Fruit fly (Drosophila melanogaster) whole organism, embryonic: ENCODE measurements around the gene CG33337.

Experiments used
- BEAF-32 ChIP-seq: fragments of 200-800 bp; sonication (Bioruptor generic); optimal IDR thresholded peaks from 3 replicates; lab custom pipeline; 2017; ENCODE audit warnings: missing biosample characterization, missing genetic modification characterization, mild to moderate bottlenecking, moderate library complexity, missing genetic modification reagents
- Bteb2 ChIP-seq: fragments of 200-800 bp; sonication (Bioruptor generic); optimal IDR thresholded peaks from 2 replicates; lab custom pipeline; 2016; ENCODE audit warnings: missing biosample characterization, missing genetic modification characterization
- CG10321 ChIP-seq: fragments of 200-800 bp; sonication (Bioruptor generic); IDR thresholded peaks from 2 replicates; pipeline ENCODE4 v1.3.6; 2022; ENCODE audit warnings: missing biosample characterization, missing genetic modification characterization
- CG17385 ChIP-seq: fragments of 200-800 bp; sonication (Bioruptor generic); optimal IDR thresholded peaks from 3 replicates; lab custom pipeline; 2018; ENCODE audit warnings: missing biosample characterization, mild to moderate bottlenecking, missing genetic modification characterization
- CG17802 ChIP-seq: fragments of 200-800 bp; sonication (Bioruptor generic); optimal IDR thresholded peaks from 2 replicates; lab custom pipeline; 2018; ENCODE audit warnings: missing biosample characterization, mild to moderate bottlenecking, missing genetic modification characterization, moderate library complexity
- CG18262 ChIP-seq: fragments of 200-800 bp; optimal IDR thresholded peaks from 3 replicates; lab custom pipeline; 2019; ENCODE audit warnings: missing biosample characterization, mild to moderate bottlenecking, missing genetic modification characterization, moderate library complexity
- CG3163 ChIP-seq: fragments of 200-800 bp; sonication (Bioruptor generic); optimal IDR thresholded peaks from 3 replicates; lab custom pipeline; 2016; ENCODE audit warnings: missing biosample characterization, missing genetic modification characterization
- CG32532 ChIP-seq: fragments of 200-800 bp; sonication (Bioruptor generic); IDR thresholded peaks from 2 replicates; pipeline ENCODE4 v1.3.6; 2022; ENCODE audit warnings: missing biosample characterization, missing genetic modification characterization
- CG34376 ChIP-seq: fragments of 200-800 bp; sonication (Bioruptor generic); optimal IDR thresholded peaks from 2 replicates; lab custom pipeline; 2018; ENCODE audit warnings: missing biosample characterization, mild to moderate bottlenecking, missing genetic modification characterization
- CG42726 ChIP-seq: fragments of 200-800 bp; sonication (Bioruptor generic); IDR thresholded peaks from 2 replicates; pipeline ENCODE4 v1.3.6; 2022; ENCODE audit warnings: missing biosample characterization, missing genetic modification characterization; ENCODE audit not compliant: partially characterized antibody
- CG5245 ChIP-seq: fragments of 200-800 bp; sonication (Bioruptor generic); optimal IDR thresholded peaks from 3 replicates; lab custom pipeline; 2016; ENCODE audit warnings: missing biosample characterization, missing genetic modification characterization
- CG6175 ChIP-seq: fragments of 200-800 bp; sonication (Bioruptor generic); IDR thresholded peaks from 3 replicates; pipeline ENCODE4 v1.3.6; 2022; ENCODE audit warnings: missing biosample characterization, missing genetic modification characterization
- CG7556 ChIP-seq: fragments of 200-800 bp; sonication (Bioruptor generic); optimal IDR thresholded peaks from 2 replicates; lab custom pipeline; 2017; ENCODE audit warnings: missing biosample characterization, mild to moderate bottlenecking, missing genetic modification characterization
- CG7745 ChIP-seq: fragments of 200-800 bp; sonication (Bioruptor generic); optimal IDR thresholded peaks from 2 replicates; lab custom pipeline; 2018; ENCODE audit warnings: missing biosample characterization, mild to moderate bottlenecking, missing genetic modification characterization, moderate library complexity
- CG7987 ChIP-seq: fragments of 200-800 bp; sonication (Bioruptor generic); optimal IDR thresholded peaks from 2 replicates; lab custom pipeline; 2018; ENCODE audit warnings: missing biosample characterization, mild to moderate bottlenecking, missing genetic modification characterization, moderate library complexity
- CG8765 ChIP-seq: fragments of 200-800 bp; sonication (Bioruptor generic); IDR thresholded peaks from 2 replicates; pipeline ENCODE4 v1.3.6; 2022; ENCODE audit warnings: missing biosample characterization, missing genetic modification characterization
- Dek ChIP-seq: fragments of 200-800 bp; sonication (Bioruptor generic); optimal IDR thresholded peaks from 3 replicates; lab custom pipeline; 2019; ENCODE audit warnings: missing biosample characterization, mild to moderate bottlenecking, missing genetic modification characterization, moderate library complexity
- Dll ChIP-seq: fragments of 200-800 bp; sonication (Bioruptor generic); IDR thresholded peaks from 4 replicates; pipeline ENCODE4 v1.3.6; 2022; ENCODE audit warnings: missing biosample characterization, missing genetic modification characterization; ENCODE audit not compliant: partially characterized antibody
- Dp ChIP-seq: fragments of 200-800 bp; sonication (Bioruptor generic); optimal IDR thresholded peaks from 2 replicates; lab custom pipeline; 2018; ENCODE audit warnings: missing biosample characterization, mild to moderate bottlenecking, missing genetic modification characterization, moderate library complexity
- Fer1 ChIP-seq: fragments of 200-800 bp; sonication (Bioruptor generic); optimal IDR thresholded peaks from 2 replicates; lab custom pipeline; 2017; ENCODE audit warnings: missing biosample characterization, mild to moderate bottlenecking, missing genetic modification characterization
- Jarid2 ChIP-seq: fragments of 200-800 bp; sonication (Bioruptor generic); optimal IDR thresholded peaks from 3 replicates; lab custom pipeline; 2017; ENCODE audit warnings: mild to moderate bottlenecking, missing biosample characterization, missing genetic modification reagents, missing genetic modification characterization
- Max ChIP-seq: fragments of 200-800 bp; sonication (Bioruptor generic); optimal IDR thresholded peaks from 2 replicates; lab custom pipeline; 2016; ENCODE audit warnings: missing biosample characterization, mild to moderate bottlenecking, missing genetic modification characterization
- Med ChIP-seq: fragments of 200-800 bp; sonication (Bioruptor generic); peaks from one replicate; lab custom pipeline; 2016; ENCODE audit warnings: missing biosample characterization, missing genetic modification characterization, mild to moderate bottlenecking, inconsistent platforms, moderate library complexity
- Oaz ChIP-seq: fragments of 200-800 bp; sonication (Bioruptor generic); IDR thresholded peaks from 2 replicates; pipeline ENCODE4 v1.3.6; 2022; ENCODE audit warnings: missing biosample characterization, missing genetic modification characterization
- Opbp ChIP-seq: fragments of 200-800 bp; sonication (Bioruptor generic); IDR thresholded peaks from 3 replicates; pipeline ENCODE4 v1.3.6; 2022; ENCODE audit warnings: missing biosample characterization, missing genetic modification characterization; ENCODE audit not compliant: partially characterized antibody
- Pdp1 ChIP-seq, 2 experiments: fragments of 200-800 bp; sonication (Bioruptor generic); optimal IDR thresholded peaks; 3 replicates each; lab custom pipeline; 2016; ENCODE audit warnings: missing biosample characterization in 2 of 2, missing genetic modification characterization in 2 of 2, mild to moderate bottlenecking in 1 of 2, moderate library complexity in 1 of 2
- Scr ChIP-seq: fragments of 200-800 bp; sonication (Bioruptor generic); IDR thresholded peaks from 2 replicates; pipeline ENCODE4 v1.3.6; 2022; ENCODE audit warnings: missing biosample characterization, missing genetic modification characterization; ENCODE audit not compliant: partially characterized antibody
- Stat92E ChIP-seq, 3 experiments: fragments of >200 bp in 2 of 3; fragments of 200-800 bp in 1 of 3; sonication (Bioruptor generic) in 1 of 3; optimal IDR thresholded peaks; 2 replicates each; lab custom pipeline; 2017 to 2019; ENCODE audit warnings: missing biosample characterization in 3 of 3, missing genetic modification characterization in 3 of 3, mild to moderate bottlenecking in 1 of 3, moderate library complexity in 1 of 3
- TFAM ChIP-seq: fragments of 200-800 bp; sonication (Bioruptor generic); optimal IDR thresholded peaks from 2 replicates; lab custom pipeline; 2017; ENCODE audit warnings: missing biosample characterization, missing genetic modification characterization, inconsistent platforms
- abd-A ChIP-seq: fragments of 200-800 bp; sonication (Bioruptor generic); optimal IDR thresholded peaks from 3 replicates; lab custom pipeline; 2019; ENCODE audit warnings: missing biosample characterization, mild to moderate bottlenecking, missing genetic modification characterization, moderate library complexity
- bbx ChIP-seq: fragments of 200-800 bp; sonication (Bioruptor generic); IDR thresholded peaks from 2 replicates; pipeline ENCODE4 v1.3.6; 2022; ENCODE audit warnings: missing biosample characterization, missing genetic modification characterization; ENCODE audit not compliant: partially characterized antibody
- chinmo ChIP-seq: fragments of 200-800 bp; sonication (Bioruptor generic); IDR thresholded peaks from 4 replicates; pipeline ENCODE4 v1.3.6; 2022; ENCODE audit warnings: missing biosample characterization, missing genetic modification characterization; ENCODE audit not compliant: partially characterized antibody
- crp ChIP-seq, 2 experiments: fragments of 200-800 bp; sonication (Bioruptor generic); optimal IDR thresholded peaks; 2 replicates in 1 of 2; 3 replicates in 1 of 2; lab custom pipeline; 2017; ENCODE audit warnings: missing biosample characterization in 2 of 2, missing genetic modification characterization in 2 of 2, mild to moderate bottlenecking in 1 of 2, moderate library complexity in 1 of 2
- dan ChIP-seq: fragments of 200-800 bp; sonication (Bioruptor generic); IDR thresholded peaks from 2 replicates; pipeline ENCODE4 v1.3.6; 2022; ENCODE audit warnings: missing biosample characterization, missing genetic modification characterization
- ems ChIP-seq: fragments of 200-800 bp; sonication (Bioruptor generic); optimal IDR thresholded peaks from 3 replicates; lab custom pipeline; 2016; ENCODE audit warnings: missing biosample characterization, missing genetic modification characterization
- gce ChIP-seq: fragments of 200-800 bp; sonication (Bioruptor generic); IDR thresholded peaks from 3 replicates; pipeline ENCODE4 v1.3.6; 2022; ENCODE audit warnings: missing biosample characterization, missing genetic modification characterization
- gcm2 ChIP-seq: fragments of 200-800 bp; sonication (Bioruptor generic); optimal IDR thresholded peaks from 2 replicates; lab custom pipeline; 2016; ENCODE audit warnings: missing biosample characterization, missing genetic modification characterization
- hb ChIP-seq: fragments of 200-800 bp; sonication (Bioruptor generic); IDR thresholded peaks from 3 replicates; pipeline ENCODE4 v1.3.6; 2022; ENCODE audit warnings: missing biosample characterization, missing genetic modification characterization; ENCODE audit not compliant: partially characterized antibody
- hkb ChIP-seq, 2 experiments: fragments of 200-800 bp in 1 of 2; fragments of >200 bp in 1 of 2; sonication (Bioruptor generic) in 1 of 2; IDR thresholded peaks in 1 of 2; optimal IDR thresholded peaks in 1 of 2; 2 replicates each; pipeline versions ENCODE4 v1.3.6 to Lab custom; 2017 to 2022; ENCODE audit warnings: missing biosample characterization in 1 of 2, missing genetic modification characterization in 1 of 2
- kni ChIP-seq: fragments of 200-800 bp; sonication (Bioruptor generic); optimal IDR thresholded peaks from 3 replicates; lab custom pipeline; 2017; ENCODE audit warnings: mild to moderate bottlenecking, missing biosample characterization, missing genetic modification reagents, missing genetic modification characterization
- mirr ChIP-seq: fragments of 200-800 bp; sonication (Bioruptor generic); optimal IDR thresholded peaks from 3 replicates; lab custom pipeline; 2018; ENCODE audit warnings: missing biosample characterization, mild to moderate bottlenecking, missing genetic modification characterization
- repo ChIP-seq: fragments of 200-800 bp; sonication (Bioruptor generic); optimal IDR thresholded peaks from 2 replicates; lab custom pipeline; 2016; ENCODE audit warnings: missing biosample characterization, missing genetic modification characterization
- sens ChIP-seq: fragments of 200-800 bp; sonication (Bioruptor generic); peaks from one replicate; lab custom pipeline; 2016; ENCODE audit warnings: missing biosample characterization, missing genetic modification characterization
- seq ChIP-seq: fragments of 200-800 bp; sonication (Bioruptor generic); IDR thresholded peaks from 2 replicates; pipeline ENCODE4 v1.3.6; 2022; ENCODE audit warnings: missing biosample characterization, missing genetic modification characterization
- sna ChIP-seq: fragments of 200-800 bp; sonication (Bioruptor generic); IDR thresholded peaks from 2 replicates; pipeline ENCODE4 v1.3.6; 2022; ENCODE audit warnings: missing biosample characterization, missing genetic modification characterization; ENCODE audit not compliant: partially characterized antibody
- unc-4 ChIP-seq: fragments of 200-800 bp; sonication (Bioruptor generic); IDR thresholded peaks from 2 replicates; pipeline ENCODE4 v1.3.6; 2022; ENCODE audit warnings: missing biosample characterization, missing genetic modification characterization; ENCODE audit not compliant: partially characterized antibody
- vnd ChIP-seq: fragments of 200-800 bp; sonication (Bioruptor generic); IDR thresholded peaks from 3 replicates; pipeline ENCODE4 v1.3.6; 2022; ENCODE audit warnings: missing biosample characterization, missing genetic modification characterization; ENCODE audit not compliant: partially characterized antibody

Gene CG33337

dm6 chr3R:23605315-23605881 lies 12.8 kb upstream of the CG33337 start, which contains the start of gene CG10184 (continued):
- TF ChIP-seq CG7556, result no peak
- TF ChIP-seq gcm2 (GFP tag; lab: Kevin White, UChicago), result no peak
- TF ChIP-seq CG6175 (GFP tag; lab: Robert Waterston, UW), result no peak
- TF ChIP-seq CG7745, result no peak
- TF ChIP-seq seq, result no peak
- TF ChIP-seq Jarid2 (GFP tag; lab: Kevin White, UChicago), result peak; percentile 49
- peak in 1 of 2 experiments; percentile 1 for TF ChIP-seq crp (GFP tag; optimal IDR thresholded peaks at IDR 0.05; lab: Kevin White, UChicago)
- peak; percentile 85 for TF ChIP-seq CG17802 (tag; lab: Kevin White, UChicago)
- peak in 1 of 2 experiments; percentile 49 for TF ChIP-seq Pdp1 (GFP tag; optimal IDR thresholded peaks at IDR 0.05; lab: Kevin White, UChicago)
- TF ChIP-seq dan (GFP tag; lab: Robert Waterston, UW), result no peak
- TF ChIP-seq BEAF-32, result no peak
- no peak for TF ChIP-seq CG5245 (GFP tag; lab: Kevin White, UChicago)
- no peak for TF ChIP-seq CG8765
- no peak for TF ChIP-seq Stat92E (GFP tag; optimal IDR thresholded peaks at IDR 0.05; lab: Kevin White, UChicago)
- no peak for TF ChIP-seq Dp (GFP tag; lab: Kevin White, UChicago)
- TF ChIP-seq TFAM (GFP tag; lab: Kevin White, UChicago), result no peak
- peak; percentile 56 for TF ChIP-seq sens
- no peak for TF ChIP-seq CG18262 (tag; lab: Kevin White, UChicago)
- peak; percentile 84 for TF ChIP-seq CG3163 (GFP tag; lab: Kevin White, UChicago)
- TF ChIP-seq Max, result no peak
- no peak for TF ChIP-seq kni (GFP tag; lab: Kevin White, UChicago)
- peak; percentile 25 for TF ChIP-seq CG17385 (GFP tag; lab: Kevin White, UChicago)

dm6 chr3R:23601346-23601817 lies 8.8 kb upstream of the CG33337 start:
- TF ChIP-seq mirr (GFP tag; lab: Kevin White, UChicago) (peak; percentile 44), CG34376 (GFP tag; lab: Kevin White, UChicago) (peak; percentile 24), Dll (GFP tag; lab: Robert Waterston, UW) (peak; percentile 54; the same call in 2 of the 4 replicates), Scr (GFP tag; lab: Robert Waterston, UW) (peak; percentile 67), hb (GFP tag; lab: Robert Waterston, UW) (peak; percentile 64; the same call in 1 of the 3 replicates), bbx (GFP tag; lab: Robert Waterston, UW) (peak; percentile 63), ems (GFP tag; lab: Kevin White, UChicago) (no peak), Opbp (GFP tag; lab: Robert Waterston, UW) (peak; percentile 65; the same call in 2 of the 3 replicates), abd-A (tag; lab: Kevin White, UChicago) (peak; percentile 55), Med (peak; percentile 72), unc-4 (peak; percentile 48; the same call in 1 of the 2 replicates), hkb (optimal IDR thresholded peaks at IDR 0.05; lab: Kevin White, UChicago) (no peak), hkb (GFP tag; IDR thresholded peaks at IDR 0.05; lab: Robert Waterston, UW) (peak; percentile 34; the same call in 1 of the 2 replicates), CG42726 (GFP tag; lab: Robert Waterston, UW) (0 out of 2 replicates have a peak, but pooled peaks have one; percentile 56), CG10321 (GFP tag; lab: Robert Waterston, UW) (peak; percentile 55; the same call in 1 of the 2 replicates), repo (GFP tag; lab: Kevin White, UChicago) (no peak), gce (no peak), chinmo (GFP tag; lab: Robert Waterston, UW) (peak; percentile 85; the same call in 2 of the 4 replicates), CG32532 (0 out of 2 replicates have a peak, but pooled peaks have one; percentile 22), Dek (tag; lab: Kevin White, UChicago) (no peak), Fer1 (GFP tag; lab: Kevin White, UChicago) (peak; percentile 52), CG7987 (GFP tag; lab: Kevin White, UChicago) (peak; percentile 21), Oaz (GFP tag; lab: Robert Waterston, UW) (no peak), Bteb2 (GFP tag; lab: Kevin White, UChicago) (no peak), vnd (peak; percentile 46; the same call in 2 of the 3 replicates), sna (GFP tag; lab: Robert Waterston, UW) (peak; percentile 76)
